Worm (Caenorhabditis elegans) whole organism, late embryonic: Measurements from ENCODE around the gene ZK822.9.

Source experiments
- C08G9.2 ChIP-seq: sonication (generic microtip); optimal IDR thresholded peaks from 2 replicates; lab custom pipeline; 2016; ENCODE audit warnings: mild to moderate bottlenecking, missing genetic modification characterization, moderate library complexity, missing compliant biosample characterization
- C38D4.7 ChIP-seq: fragments of 200-800 bp; sonication (Bioruptor generic); optimal IDR thresholded peaks from 2 replicates; lab custom pipeline; 2018; ENCODE audit warnings: mild to moderate bottlenecking, missing genetic modification characterization, moderate library complexity, missing compliant biosample characterization
- K02D7.2 ChIP-seq: sonication (generic microtip); optimal IDR thresholded peaks from 2 replicates; lab custom pipeline; 2017; ENCODE audit warnings: mild to moderate bottlenecking, missing genetic modification characterization, missing compliant biosample characterization
- K09A11.1 ChIP-seq: sonication (generic microtip); optimal IDR thresholded peaks from 2 replicates; lab custom pipeline; 2017; ENCODE audit warnings: antibody characterized with exemption, mild to moderate bottlenecking, missing genetic modification characterization, missing compliant biosample characterization; ENCODE audit not compliant: insufficient read depth
- T23F11.4 ChIP-seq: fragments of 200-800 bp; sonication (Bioruptor generic); optimal IDR thresholded peaks from 2 replicates; lab custom pipeline; 2018; ENCODE audit warnings: mild to moderate bottlenecking, missing genetic modification characterization, missing compliant biosample characterization
- Y22D7AL.16 ChIP-seq: sonication (generic microtip); optimal IDR thresholded peaks from 2 replicates; lab custom pipeline; 2016; ENCODE audit warnings: missing genetic modification characterization, missing compliant biosample characterization
- ama-1 ChIP-seq: fragments of 150-350 bp; optimal IDR thresholded peaks from 2 replicates; lab custom pipeline; 2014
- ceh-18 ChIP-seq: sonication (generic microtip); optimal IDR thresholded peaks from 2 replicates; lab custom pipeline; 2016; ENCODE audit warnings: missing genetic modification characterization, missing compliant biosample characterization
- ceh-2 ChIP-seq: sonication (generic microtip); optimal IDR thresholded peaks from 2 replicates; lab custom pipeline; 2016; ENCODE audit warnings: missing genotype, missing genetic modification characterization, missing compliant biosample characterization
- ceh-22 ChIP-seq: sonication (generic microtip); optimal IDR thresholded peaks from 2 replicates; lab custom pipeline; 2017; ENCODE audit warnings: missing biosample characterization, missing genetic modification characterization
- ceh-30 ChIP-seq: fragments of 150-350 bp; optimal IDR thresholded peaks from 2 replicates; lab custom pipeline; 2014; ENCODE audit warnings: missing biosample characterization, missing genetic modification characterization
- ceh-31 ChIP-seq: sonication (generic microtip); optimal IDR thresholded peaks from 2 replicates; lab custom pipeline; 2016; ENCODE audit warnings: missing genetic modification characterization, missing compliant biosample characterization
- ceh-9 ChIP-seq: sonication (generic microtip); optimal IDR thresholded peaks from 2 replicates; lab custom pipeline; 2016; ENCODE audit warnings: mild to moderate bottlenecking, missing genetic modification characterization, inconsistent platforms, missing compliant biosample characterization
- dve-1 ChIP-seq: sonication (generic microtip); optimal IDR thresholded peaks from 2 replicates; lab custom pipeline; 2017; ENCODE audit warnings: antibody characterized with exemption, mild to moderate bottlenecking, missing genetic modification characterization, missing compliant biosample characterization
- elt-2 ChIP-seq: sonication (generic microtip); optimal IDR thresholded peaks from 2 replicates; lab custom pipeline; 2016; ENCODE audit warnings: missing genetic modification reagents, missing genetic modification characterization, missing compliant biosample characterization
- ets-4 ChIP-seq: sonication (generic microtip); optimal IDR thresholded peaks from 2 replicates; lab custom pipeline; 2016; ENCODE audit warnings: missing genetic modification characterization, missing compliant biosample characterization
- fkh-10 ChIP-seq: fragments of 150-350 bp; optimal IDR thresholded peaks from 2 replicates; lab custom pipeline; 2014; ENCODE audit warnings: missing biosample characterization, missing genetic modification reagents, missing genetic modification characterization
- fkh-6 ChIP-seq: sonication (generic microtip); optimal IDR thresholded peaks from 2 replicates; lab custom pipeline; 2016; ENCODE audit warnings: missing genetic modification characterization, missing compliant biosample characterization
- gmeb-2 ChIP-seq: sonication (generic microtip); optimal IDR thresholded peaks from 2 replicates; lab custom pipeline; 2016; ENCODE audit warnings: missing genetic modification characterization, inconsistent platforms, missing compliant biosample characterization
- hlh-15 ChIP-seq: sonication (generic microtip); optimal IDR thresholded peaks from 2 replicates; lab custom pipeline; 2016; ENCODE audit warnings: missing genetic modification characterization, missing compliant biosample characterization
- hlh-30 ChIP-seq: sonication (generic microtip); optimal IDR thresholded peaks from 2 replicates; lab custom pipeline; 2017; ENCODE audit warnings: antibody characterized with exemption, missing genetic modification characterization, missing compliant biosample characterization; ENCODE audit not compliant: insufficient read depth
- madf-2 ChIP-seq: sonication (generic microtip); optimal IDR thresholded peaks from 2 replicates; lab custom pipeline; 2017; ENCODE audit warnings: missing genetic modification characterization, missing compliant biosample characterization
- mec-3 ChIP-seq: sonication (generic microtip); optimal IDR thresholded peaks from 2 replicates; lab custom pipeline; 2016; ENCODE audit warnings: borderline replicate concordance, missing genetic modification characterization, missing compliant biosample characterization
- nfya-1 ChIP-seq: sonication (generic microtip); optimal IDR thresholded peaks from 2 replicates; lab custom pipeline; 2017; ENCODE audit warnings: missing genetic modification characterization, mild to moderate bottlenecking, missing compliant biosample characterization, antibody characterized with exemption, moderate library complexity
- nhr-11 ChIP-seq: fragments of 150-350 bp; optimal IDR thresholded peaks from 2 replicates; lab custom pipeline; 2014; ENCODE audit warnings: missing biosample characterization, missing genetic modification characterization
- nhr-232 ChIP-seq: sonication (generic microtip); optimal IDR thresholded peaks from 2 replicates; lab custom pipeline; 2016; ENCODE audit warnings: missing genetic modification characterization, missing compliant biosample characterization
- pag-3 ChIP-seq: sonication (generic microtip); optimal IDR thresholded peaks from 2 replicates; lab custom pipeline; 2016; ENCODE audit warnings: missing compliant biosample characterization, missing genetic modification characterization, borderline replicate concordance
- pat-9 ChIP-seq: fragments of 200-800 bp; sonication (Bioruptor generic); optimal IDR thresholded peaks from 2 replicates; lab custom pipeline; 2018; ENCODE audit warnings: mild to moderate bottlenecking, missing genetic modification characterization, moderate library complexity, missing compliant biosample characterization
- pax-1 ChIP-seq: fragments of 150-350 bp; optimal IDR thresholded peaks from 2 replicates; lab custom pipeline; 2014; ENCODE audit warnings: missing biosample characterization, missing genetic modification characterization
- pha-4 ChIP-seq: fragments of 150-350 bp; optimal IDR thresholded peaks from 2 replicates; lab custom pipeline; 2018; ENCODE audit warnings: missing biosample characterization, missing genetic modification reagents, missing genetic modification characterization
- tbx-2 ChIP-seq: sonication (generic microtip); optimal IDR thresholded peaks from 2 replicates; lab custom pipeline; 2016; ENCODE audit warnings: missing genetic modification characterization, missing compliant biosample characterization
- tbx-7 ChIP-seq: sonication (generic microtip); optimal IDR thresholded peaks from 2 replicates; lab custom pipeline; 2016; ENCODE audit warnings: missing genotype, missing genetic modification characterization, missing compliant biosample characterization
- unc-3 ChIP-seq, 2 experiments: fragments of 200-800 bp in 1 of 2; sonication (Bioruptor generic) in 1 of 2; sonication (generic microtip) in 1 of 2; conservative IDR thresholded peaks in 1 of 2; optimal IDR thresholded peaks in 1 of 2; 2 replicates each; pipeline versions ENCODE4 v1.3.6 to Lab custom; 2016 to 2022; ENCODE audit warnings: missing compliant biosample characterization in 2 of 2, missing genetic modification characterization in 2 of 2, missing genetic modification reagents in 1 of 2
- unc-42 ChIP-seq: sonication (generic microtip); optimal IDR thresholded peaks from 2 replicates; lab custom pipeline; 2016; ENCODE audit warnings: missing genotype, missing genetic modification characterization, missing compliant biosample characterization
- unc-55 ChIP-seq: sonication (generic microtip); optimal IDR thresholded peaks from 2 replicates; lab custom pipeline; 2017; ENCODE audit warnings: missing biosample characterization, missing genetic modification reagents, missing genetic modification characterization
- unc-86 ChIP-seq: sonication (generic microtip); optimal IDR thresholded peaks from 2 replicates; lab custom pipeline; 2016; ENCODE audit warnings: missing genetic modification characterization, missing compliant biosample characterization
- zip-5 ChIP-seq: sonication (generic microtip); optimal IDR thresholded peaks from 2 replicates; lab custom pipeline; 2016; ENCODE audit warnings: missing genetic modification characterization, missing compliant biosample characterization
- ztf-16 ChIP-seq: sonication (generic microtip); optimal IDR thresholded peaks from 2 replicates; lab custom pipeline; 2017; ENCODE audit warnings: missing genetic modification characterization, missing compliant biosample characterization

ZK822.9 gene

DNA sequence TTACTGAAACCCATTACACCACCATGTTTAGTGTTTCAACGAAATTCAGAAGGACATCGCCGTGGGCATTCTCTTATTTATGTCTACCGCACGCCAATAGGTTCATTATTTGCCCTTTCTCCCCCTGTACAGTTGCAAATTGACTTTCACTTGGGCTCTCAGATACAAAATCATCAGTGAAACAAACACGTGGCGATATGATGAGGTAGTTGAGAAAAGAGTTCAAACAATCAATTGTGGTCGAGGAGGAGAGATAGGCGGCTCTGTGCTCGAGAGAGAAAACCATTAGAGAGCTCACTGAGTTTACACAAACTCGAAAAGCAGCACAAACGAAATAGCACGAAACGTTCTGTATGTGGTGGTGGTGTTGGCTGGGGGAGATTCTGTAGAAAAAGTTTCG, 41.3 kb downstream of the ZK822.9 start:
- TF ChIP-seq ceh-18 (tag; lab: Kevin White, UChicago) (peak; percentile 4), zip-5 (no peak)

- TF ChIP-seq K02D7.2 (tag; lab: Kevin White, UChicago) = no peak
- TF ChIP-seq tbx-2 (tag; lab: Kevin White, UChicago) = no peak
- no peak for TF ChIP-seq elt-2 (tag; lab: Kevin White, UChicago)
- no peak for TF ChIP-seq ceh-2 (tag; lab: Kevin White, UChicago)
- TF ChIP-seq T23F11.4 (GFP tag; lab: Kevin White, UChicago) = no peak
- no peak for TF ChIP-seq fkh-10 (GFP tag; lab: Kevin White, UChicago)
- TF ChIP-seq C38D4.7 (GFP tag; lab: Kevin White, UChicago) = no peak
- TF ChIP-seq unc-86 (tag; lab: Kevin White, UChicago) = no peak
- TF ChIP-seq hlh-30 (tag; lab: Kevin White, UChicago) = no peak
- no peak for TF ChIP-seq unc-42
- no peak for TF ChIP-seq unc-3 (GFP tag; conservative IDR thresholded peaks at IDR 0.05; lab: Robert Waterston, UW)
- TF ChIP-seq unc-3 (tag; optimal IDR thresholded peaks at IDR 0.05; lab: Kevin White, UChicago) = no peak
- no peak for TF ChIP-seq pat-9 (tag; lab: Kevin White, UChicago)
- TF ChIP-seq zip-5 = no peak
- TF ChIP-seq K09A11.1 (tag; lab: Kevin White, UChicago) = no peak
- TF ChIP-seq tbx-7 (tag; lab: Kevin White, UChicago) = no peak
- no peak for TF ChIP-seq Y22D7AL.16
- no peak for TF ChIP-seq fkh-6 (tag; lab: Kevin White, UChicago)
- TF ChIP-seq mec-3 (tag; lab: Kevin White, UChicago) = no peak
Observed at ce11 chrIV:11959573-11959972, 43.8 kb downstream of the ZK822.9 start, which contains the start of gene tgt-1. tgt-1 (minus strand) TSS chrIV:11959804.

ce11 chrIV:11961485-11962255, 45.9 kb downstream of the ZK822.9 start, which contains the start of gene ZK829.7:
ZK829.7 (minus strand) TSS chrIV:11961535.
- TF ChIP-seq unc-55 (GFP tag; lab: Kevin White, UChicago) = peak; percentile 7
- TF ChIP-seq hlh-30 (tag; lab: Kevin White, UChicago) = peak; percentile 16
- peak; percentile 24 for TF ChIP-seq nfya-1
- peak; percentile 20 for TF ChIP-seq unc-42
- no peak for TF ChIP-seq unc-86 (tag; lab: Kevin White, UChicago)
- TF ChIP-seq fkh-6 (tag; lab: Kevin White, UChicago) = no peak
- TF ChIP-seq pha-4 (tag; lab: Kevin White, UChicago) = no peak
- TF ChIP-seq C38D4.7 (GFP tag; lab: Kevin White, UChicago) = no peak
- no peak for TF ChIP-seq ama-1 (lab: Kevin White, UChicago)
- no peak for TF ChIP-seq ets-4 (tag; lab: Kevin White, UChicago)
- peak; percentile 34 for TF ChIP-seq ceh-30
- TF ChIP-seq ceh-31 (tag; lab: Kevin White, UChicago) = no peak
- TF ChIP-seq pax-1 = peak; percentile 41
- TF ChIP-seq pag-3 (tag; lab: Kevin White, UChicago) = no peak
- no peak for TF ChIP-seq ceh-22 (tag; lab: Kevin White, UChicago)
- TF ChIP-seq nhr-232 (tag; lab: Kevin White, UChicago) = no peak
- TF ChIP-seq dve-1 (tag; lab: Kevin White, UChicago) = no peak
- TF ChIP-seq, all 69 proteins: peak for 6

ce11 chrIV:11965327-11965726, 49.6 kb downstream of the ZK822.9 start, which contains the start of gene srj-1:
srj-1 (minus strand) TSS chrIV:11965427.
- TF ChIP-seq hlh-15 (tag; lab: Kevin White, UChicago) (no peak), ztf-16 (no peak), C08G9.2 (tag; lab: Kevin White, UChicago) (no peak), ceh-9 (tag; lab: Kevin White, UChicago) (no peak), madf-2 (tag; lab: Kevin White, UChicago) (no peak), ceh-30 (no peak), gmeb-2 (tag; lab: Kevin White, UChicago) (no peak), nhr-11 (tag; lab: Kevin White, UChicago) (no peak)
- TF ChIP-seq, all 69 proteins: peak for 0
